Worm (Caenorhabditis elegans): ENCODE measurements around the gene srx-78.
"Not testable (repeated sequence)": the region's sequence is repeated elsewhere in the genome, so short reads cannot be mapped to it uniquely, and the experiment has no call there.

srx-78 gene

ce11 chrV:15092666-15093065 is 2.2 kb upstream of the srx-78 start, which contains the start of gene txt-12:
Gene txt-12, plus strand, starts transcription at chrV:15092966.
- no peak for TF ChIP-seq pes-1 (GFP tag; IDR thresholded peaks at IDR 0.05)
- TF ChIP-seq F13C5.2 (tag; optimal IDR thresholded peaks at IDR 0.05) = no peak
- TF ChIP-seq sea-1 (GFP tag; conservative IDR thresholded peaks at IDR 0.05) = no peak
- no peak for TF ChIP-seq hnd-1 (tag; optimal IDR thresholded peaks at IDR 0.05)
- TF ChIP-seq ceh-13 (GFP tag; optimal IDR thresholded peaks at IDR 0.05) = no peak
- TF ChIP-seq B0310.2 (tag; optimal IDR thresholded peaks at IDR 0.05) = no peak
- no peak for TF ChIP-seq ets-7 (tag; optimal IDR thresholded peaks at IDR 0.05)
- TF ChIP-seq scrt-1 (GFP tag; IDR thresholded peaks at IDR 0.05) = no peak
- no peak for TF ChIP-seq tbx-11 (GFP tag; IDR thresholded peaks at IDR 0.05)
- no peak for TF ChIP-seq hmbx-1 (tag; optimal IDR thresholded peaks at IDR 0.05)
- no peak for TF ChIP-seq ama-1 (optimal IDR thresholded peaks at IDR 0.05)
- TF ChIP-seq hmg-4 (GFP tag; optimal IDR thresholded peaks at IDR 0.05) = no peak
- no peak for TF ChIP-seq ceh-36 (tag; optimal IDR thresholded peaks at IDR 0.05)

ce11 chrV:15099447-15099846 is 4.6 kb downstream of the srx-78 start, which contains the start of gene C01G10.1:
Gene C01G10.1, plus strand, starts transcription at chrV:15099747.
- TF ChIP-seq ceh-13 (GFP tag; optimal IDR thresholded peaks at IDR 0.05) = no peak
- TF ChIP-seq B0310.2 (tag; optimal IDR thresholded peaks at IDR 0.05) = no peak
- TF ChIP-seq aly-1 (tag; optimal IDR thresholded peaks at IDR 0.05) = no peak
- TF ChIP-seq ets-7 (tag; optimal IDR thresholded peaks at IDR 0.05) = no peak
- no peak for TF ChIP-seq flt-1 (GFP tag; IDR thresholded peaks at IDR 0.05)
- no peak for TF ChIP-seq ceh-36 (tag; optimal IDR thresholded peaks at IDR 0.05)
- no peak for TF ChIP-seq tbx-11 (GFP tag; IDR thresholded peaks at IDR 0.05)
- TF ChIP-seq tra-4 (tag; optimal IDR thresholded peaks at IDR 0.05) = no peak

- TF ChIP-seq tra-4 (tag; optimal IDR thresholded peaks at IDR 0.05); pes-1 (GFP tag; IDR thresholded peaks at IDR 0.05); ceh-36 (tag; optimal IDR thresholded peaks at IDR 0.05): not testable (repeated sequence)
These were observed 11.2 kb downstream of the srx-78 start, which contains the start of gene C01G10.14 for ce11 chrV:15105893-15106598. Gene C01G10.14, minus strand, starts transcription at chrV:15105943.

ce11 chrV:15109260-15109659 is 14.4 kb downstream of the srx-78 start, which contains the start of gene Y75B12A.2:
Gene Y75B12A.2, plus strand, starts transcription at chrV:15109560.
- TF ChIP-seq pes-1 (GFP tag; IDR thresholded peaks at IDR 0.05) = no peak
- TF ChIP-seq tra-4 (tag; optimal IDR thresholded peaks at IDR 0.05) = no peak
- no peak for TF ChIP-seq ama-1 (optimal IDR thresholded peaks at IDR 0.05)
- TF ChIP-seq B0310.2 (tag; optimal IDR thresholded peaks at IDR 0.05) = no peak
- no peak for TF ChIP-seq tbx-11 (GFP tag; IDR thresholded peaks at IDR 0.05)
- TF ChIP-seq F13C5.2 (tag; optimal IDR thresholded peaks at IDR 0.05) = no peak
- no peak for TF ChIP-seq ets-7 (tag; optimal IDR thresholded peaks at IDR 0.05)
- no peak for TF ChIP-seq ceh-13 (GFP tag; optimal IDR thresholded peaks at IDR 0.05)
- no peak for TF ChIP-seq hmg-4 (GFP tag; optimal IDR thresholded peaks at IDR 0.05)
- no peak for TF ChIP-seq flt-1 (GFP tag; IDR thresholded peaks at IDR 0.05)

- TF ChIP-seq hmbx-1 (tag; optimal IDR thresholded peaks at IDR 0.05) (no peak), F13C5.2 (tag; optimal IDR thresholded peaks at IDR 0.05) (no peak), hmg-4 (GFP tag; optimal IDR thresholded peaks at IDR 0.05) (no peak), B0310.2 (tag; optimal IDR thresholded peaks at IDR 0.05) (no peak), ceh-36 (tag; optimal IDR thresholded peaks at IDR 0.05) (no peak), pes-1 (GFP tag; IDR thresholded peaks at IDR 0.05) (no peak), flt-1 (GFP tag; IDR thresholded peaks at IDR 0.05) (no peak), sea-1 (GFP tag; conservative IDR thresholded peaks at IDR 0.05) (no peak), ama-1 (optimal IDR thresholded peaks at IDR 0.05) (no peak), hnd-1 (tag; optimal IDR thresholded peaks at IDR 0.05) (no peak), tbx-11 (GFP tag; IDR thresholded peaks at IDR 0.05) (no peak), tbx-37 (GFP tag; conservative IDR thresholded peaks at IDR 0.05) (no peak), ets-7 (tag; optimal IDR thresholded peaks at IDR 0.05) (no peak), scrt-1 (GFP tag; IDR thresholded peaks at IDR 0.05) (no peak), aly-1 (tag; optimal IDR thresholded peaks at IDR 0.05) (no peak), tra-4 (tag; optimal IDR thresholded peaks at IDR 0.05) (no peak), ceh-13 (GFP tag; optimal IDR thresholded peaks at IDR 0.05) (no peak)
These were observed 16.8 kb downstream of the srx-78 start, which contains the start of gene T01G5.7 for ce11 chrV:15111660-15112059. Gene T01G5.7, plus strand, starts transcription at chrV:15111960.

- TF ChIP-seq hnd-1 (tag; optimal IDR thresholded peaks at IDR 0.05) = no peak
- no peak for TF ChIP-seq tbx-37 (GFP tag; conservative IDR thresholded peaks at IDR 0.05)
These were observed 19.1 kb downstream of the srx-78 start, which contains the start of gene T01G5.6 for ce11 chrV:15113992-15114391. Gene T01G5.6, minus strand, starts transcription at chrV:15114092.

ce11 chrV:15115968-15116367 is 21.1 kb downstream of the srx-78 start, which contains the start of gene T01G5.8:
Gene T01G5.8, plus strand, starts transcription at chrV:15116268.
- not testable (repeated sequence) for TF ChIP-seq B0310.2, hmbx-1, aly-1 (tag; optimal IDR thresholded peaks at IDR 0.05)

- TF ChIP-seq hmbx-1 (tag; optimal IDR thresholded peaks at IDR 0.05) = no peak
- no peak for TF ChIP-seq tra-4 (tag; optimal IDR thresholded peaks at IDR 0.05)
- no peak for TF ChIP-seq ets-7 (tag; optimal IDR thresholded peaks at IDR 0.05)
- no peak for TF ChIP-seq ceh-13 (GFP tag; optimal IDR thresholded peaks at IDR 0.05)
These were observed 24.7 kb downstream of the srx-78 start, which contains the start of gene flor-1 for ce11 chrV:15119517-15119916. Gene flor-1, minus strand, starts transcription at chrV:15119617.

Data from whole organism, early embryonic.